Worm (Caenorhabditis elegans) whole organism, L2 larva: ENCODE measurements around the gene twk-42.

Source experiments
- C34F6.9 ChIP-seq: fragments of 150-350 bp; optimal IDR thresholded peaks from 2 replicates; lab custom pipeline; 2014; ENCODE audit warnings: missing biosample characterization, missing genetic modification characterization
- Y55F3AM.14 ChIP-seq: fragments of 200-800 bp; sonication (Bioruptor generic); optimal IDR thresholded peaks from 2 replicates; lab custom pipeline; 2018; ENCODE audit warnings: mild to moderate bottlenecking, missing genetic modification characterization, missing compliant biosample characterization
- alr-1 ChIP-seq: fragments of 150-350 bp; optimal IDR thresholded peaks from 2 replicates; lab custom pipeline; 2014; ENCODE audit warnings: missing biosample characterization, missing genetic modification characterization
- blmp-1 ChIP-seq: sonication (generic microtip); optimal IDR thresholded peaks from 2 replicates; lab custom pipeline; 2017; ENCODE audit warnings: missing genetic modification characterization, mild to moderate bottlenecking, missing compliant biosample characterization, antibody characterized with exemption, moderate library complexity; ENCODE audit not compliant: insufficient read depth
- ceh-16 ChIP-seq: fragments of 150-350 bp; optimal IDR thresholded peaks from 2 replicates; lab custom pipeline; 2014; ENCODE audit warnings: missing biosample characterization, missing genetic modification characterization
- crh-2 ChIP-seq: sonication (generic microtip); optimal IDR thresholded peaks from 2 replicates; lab custom pipeline; 2017; ENCODE audit warnings: missing biosample characterization, missing genetic modification characterization
- dmd-4 ChIP-seq: sonication (generic microtip); optimal IDR thresholded peaks from 2 replicates; lab custom pipeline; 2017; ENCODE audit warnings: missing biosample characterization, missing genetic modification characterization
- egl-27 ChIP-seq: sonication (generic microtip); optimal IDR thresholded peaks from 3 replicates; lab custom pipeline; 2017; ENCODE audit warnings: missing biosample characterization, missing genetic modification reagents, missing genetic modification characterization
- elt-1 ChIP-seq: fragments of 150-350 bp; optimal IDR thresholded peaks from 2 replicates; lab custom pipeline; 2014; ENCODE audit warnings: missing biosample characterization, missing genetic modification characterization
- elt-3 ChIP-seq: sonication (generic microtip); optimal IDR thresholded peaks from 2 replicates; lab custom pipeline; 2017; ENCODE audit warnings: missing biosample characterization, missing genetic modification characterization
- fos-1 ChIP-seq: fragments of 150-350 bp; optimal IDR thresholded peaks from 2 replicates; lab custom pipeline; 2014; ENCODE audit warnings: missing biosample characterization, missing genetic modification characterization
- gmeb-1 ChIP-seq: fragments of 150-350 bp; optimal IDR thresholded peaks from 2 replicates; lab custom pipeline; 2014; ENCODE audit warnings: missing biosample characterization, missing genetic modification characterization
- lin-11 ChIP-seq: fragments of 150-350 bp; sonication (generic microtip); optimal IDR thresholded peaks from 2 replicates; lab custom pipeline; 2014; ENCODE audit warnings: missing biosample characterization, missing genetic modification characterization, inconsistent platforms, mixed read lengths
- lin-13 ChIP-seq: fragments of 150-350 bp; optimal IDR thresholded peaks from 2 replicates; lab custom pipeline; 2014; ENCODE audit warnings: missing biosample characterization, missing genetic modification reagents, missing genetic modification characterization
- lin-39 ChIP-seq: fragments of 150-350 bp; optimal IDR thresholded peaks from 2 replicates; lab custom pipeline; 2014; ENCODE audit warnings: missing biosample characterization, missing genetic modification reagents, missing genetic modification characterization
- lsy-2 ChIP-seq, 2 experiments: fragments of 150-350 bp in 1 of 2; sonication (generic microtip) in 1 of 2; optimal IDR thresholded peaks; 2 replicates each; lab custom pipeline; 2014 to 2017; ENCODE audit warnings: missing biosample characterization in 2 of 2, missing genetic modification characterization in 2 of 2
- mdl-1 ChIP-seq, 2 experiments: fragments of 150-350 bp in 1 of 2; sonication (generic microtip) in 1 of 2; optimal IDR thresholded peaks; 2 replicates each; lab custom pipeline; 2017; ENCODE audit warnings: missing biosample characterization in 2 of 2, missing genetic modification characterization in 2 of 2
- nhr-10 ChIP-seq: sonication (generic microtip); optimal IDR thresholded peaks from 2 replicates; lab custom pipeline; 2017; ENCODE audit warnings: missing biosample characterization, missing genetic modification characterization
- nhr-11 ChIP-seq: fragments of 150-350 bp; optimal IDR thresholded peaks from 2 replicates; lab custom pipeline; 2014; ENCODE audit warnings: missing biosample characterization, missing genetic modification characterization
- nhr-129 ChIP-seq: fragments of 150-350 bp; optimal IDR thresholded peaks from 2 replicates; lab custom pipeline; 2014; ENCODE audit warnings: missing biosample characterization, missing genetic modification characterization
- nhr-237 ChIP-seq: fragments of 150-350 bp; optimal IDR thresholded peaks from 2 replicates; lab custom pipeline; 2014; ENCODE audit warnings: missing biosample characterization, missing genetic modification characterization
- nhr-25 ChIP-seq: fragments of 150-350 bp; sonication (generic microtip); optimal IDR thresholded peaks from 3 replicates; lab custom pipeline; 2014; ENCODE audit warnings: missing biosample characterization, missing genetic modification characterization
- nhr-6 ChIP-seq: fragments of 150-350 bp; optimal IDR thresholded peaks from 2 replicates; lab custom pipeline; 2014; ENCODE audit warnings: missing biosample characterization, missing genetic modification characterization
- nhr-77 ChIP-seq: fragments of 150-350 bp; optimal IDR thresholded peaks from 2 replicates; lab custom pipeline; 2014; ENCODE audit warnings: missing biosample characterization, missing genetic modification characterization
- peb-1 ChIP-seq: fragments of 150-350 bp; optimal IDR thresholded peaks from 2 replicates; lab custom pipeline; 2014; ENCODE audit warnings: missing biosample characterization, missing genetic modification characterization
- sem-4 ChIP-seq: fragments of 150-350 bp; optimal IDR thresholded peaks from 2 replicates; lab custom pipeline; 2014; ENCODE audit warnings: missing biosample characterization, missing genetic modification reagents, missing genetic modification characterization
- sma-3 ChIP-seq: sonication (generic microtip); optimal IDR thresholded peaks from 2 replicates; lab custom pipeline; 2016; ENCODE audit warnings: missing genetic modification reagents, missing genetic modification characterization, missing compliant biosample characterization
- sma-9 ChIP-seq, 2 experiments: fragments of 150-350 bp in 1 of 2; sonication (generic microtip) in 1 of 2; optimal IDR thresholded peaks; 2 replicates each; lab custom pipeline; 2014 to 2016; ENCODE audit warnings: missing genetic modification characterization in 2 of 2, mild to moderate bottlenecking in 1 of 2, missing biosample characterization in 1 of 2, missing compliant biosample characterization in 1 of 2, missing genetic modification reagents in 1 of 2, moderate library complexity in 1 of 2
- snpc-4 ChIP-seq: fragments of 150-350 bp; optimal IDR thresholded peaks from 2 replicates; lab custom pipeline; 2014; ENCODE audit warnings: missing biosample characterization, missing genetic modification characterization
- unc-39 ChIP-seq: fragments of 150-350 bp; optimal IDR thresholded peaks from 2 replicates; lab custom pipeline; 2014; ENCODE audit warnings: missing biosample characterization, missing genetic modification characterization
- unc-55 ChIP-seq: fragments of 150-350 bp; sonication (generic microtip); optimal IDR thresholded peaks from 3 replicates; lab custom pipeline; 2014; ENCODE audit warnings: missing biosample characterization, missing genetic modification reagents, missing genetic modification characterization
- unc-62 ChIP-seq: fragments of 150-350 bp; optimal IDR thresholded peaks from 2 replicates; lab custom pipeline; 2014; ENCODE audit warnings: missing biosample characterization, missing genetic modification reagents, missing genetic modification characterization
- zag-1 ChIP-seq: fragments of 150-350 bp; optimal IDR thresholded peaks from 2 replicates; lab custom pipeline; 2014; ENCODE audit warnings: missing biosample characterization, missing genetic modification characterization
- ztf-1 ChIP-seq: fragments of 200-800 bp; sonication (Bioruptor generic); conservative IDR thresholded peaks from 2 replicates; pipeline ENCODE4 v1.3.6; 2022; ENCODE audit warnings: missing genetic modification characterization, missing compliant biosample characterization
- ztf-4 ChIP-seq: fragments of 150-350 bp; optimal IDR thresholded peaks from 2 replicates; lab custom pipeline; 2014; ENCODE audit warnings: missing biosample characterization, missing genetic modification characterization

twk-42 gene

ce11 chrV:17714330-17714729 is 18.1 kb downstream of the twk-42 start, which contains the start of gene twk-33:
TSS of gene twk-33 (minus strand) at chrV:17714377.
- TF ChIP-seq unc-39 (tag; lab: Kevin White, UChicago): no peak
- no peak for TF ChIP-seq dmd-4 (tag; lab: Kevin White, UChicago)
- no peak for TF ChIP-seq ztf-4
- TF ChIP-seq elt-3: no peak
- no peak for TF ChIP-seq lin-39
- no peak for TF ChIP-seq Y55F3AM.14 (GFP tag; lab: Kevin White, UChicago)
- TF ChIP-seq fos-1 (tag; lab: Kevin White, UChicago): peak; percentile 91
- TF ChIP-seq sma-3 (GFP tag; lab: Kevin White, UChicago): no peak
- no peak for TF ChIP-seq peb-1
- TF ChIP-seq crh-2 (tag; lab: Kevin White, UChicago): peak; percentile 15
- TF ChIP-seq gmeb-1: peak; percentile 51
- TF ChIP-seq lin-11 (tag; lab: Kevin White, UChicago): no peak
- TF ChIP-seq nhr-10 (tag; lab: Kevin White, UChicago): no peak
- no peak for TF ChIP-seq elt-1 (tag; lab: Kevin White, UChicago)
- TF ChIP-seq nhr-25: no peak
- no peak for TF ChIP-seq alr-1 (tag; lab: Kevin White, UChicago)
- TF ChIP-seq egl-27 (tag; lab: Kevin White, UChicago): no peak
- TF ChIP-seq unc-62: no peak

- TF ChIP-seq zag-1 (tag; lab: Kevin White, UChicago) (no peak), elt-1 (tag; lab: Kevin White, UChicago) (no peak), nhr-129 (tag; lab: Kevin White, UChicago) (no peak), nhr-11 (tag; lab: Kevin White, UChicago) (no peak), sma-9 (GFP tag; optimal IDR thresholded peaks at IDR 0.05; lab: Kevin White, UChicago) (no peak), sma-9 (tag; optimal IDR thresholded peaks at IDR 0.05; lab: Kevin White, UChicago) (no peak), lsy-2 (tag; optimal IDR thresholded peaks at IDR 0.05; lab: Kevin White, UChicago) (no peak), sem-4 (tag; lab: Kevin White, UChicago) (no peak), lin-11 (tag; lab: Kevin White, UChicago) (no peak)
- TF ChIP-seq, all 48 proteins: peak for 0
Observed at ce11 chrV:17712349-17712748, 20.1 kb downstream of the twk-42 start.

ce11 chrV:17707022-17707421 is 25.4 kb downstream of the twk-42 start, which contains the start of gene srh-31:
TSS of gene srh-31 (plus strand) at chrV:17707322.
- TF ChIP-seq nhr-6 (tag; lab: Kevin White, UChicago) (no peak), nhr-237 (tag; lab: Kevin White, UChicago) (no peak), lin-13 (GFP tag; lab: Kevin White, UChicago) (no peak), crh-2 (tag; lab: Kevin White, UChicago) (no peak), nhr-129 (tag; lab: Kevin White, UChicago) (no peak), dmd-4 (tag; lab: Kevin White, UChicago) (no peak)

ce11 chrV:17706217-17706806 is 26.1 kb downstream of the twk-42 start:
- TF ChIP-seq fos-1 (tag; lab: Kevin White, UChicago) (no peak), ztf-4 (no peak), elt-1 (tag; lab: Kevin White, UChicago) (no peak), unc-55 (GFP tag; lab: Kevin White, UChicago) (no peak), alr-1 (tag; lab: Kevin White, UChicago) (no peak), nhr-77 (tag; lab: Kevin White, UChicago) (no peak), zag-1 (tag; lab: Kevin White, UChicago) (no peak), nhr-10 (tag; lab: Kevin White, UChicago) (no peak), unc-39 (tag; lab: Kevin White, UChicago) (no peak), peb-1 (no peak)

- TF ChIP-seq C34F6.9 (tag; lab: Kevin White, UChicago): no peak
- no peak for TF ChIP-seq ceh-16 (tag; lab: Kevin White, UChicago)
- TF ChIP-seq ztf-1 (GFP tag; lab: Robert Waterston, UW): no peak
- no peak for TF ChIP-seq lin-11 (tag; lab: Kevin White, UChicago)
- TF ChIP-seq snpc-4: no peak
- TF ChIP-seq unc-55 (GFP tag; lab: Kevin White, UChicago): no peak
- no peak for TF ChIP-seq blmp-1 (tag; lab: Kevin White, UChicago)
- no peak for TF ChIP-seq mdl-1 (tag; optimal IDR thresholded peaks at IDR 0.05; lab: Kevin White, UChicago)
- no peak for TF ChIP-seq ztf-4
Observed at ce11 chrV:17705814-17706213, 26.6 kb downstream of the twk-42 start, which contains the start of gene W06D12.6. TSS of gene W06D12.6 (plus strand) at chrV:17706114.
